Fruit fly (Drosophila melanogaster): ENCODE results near the gene PGS1.

DNA sequence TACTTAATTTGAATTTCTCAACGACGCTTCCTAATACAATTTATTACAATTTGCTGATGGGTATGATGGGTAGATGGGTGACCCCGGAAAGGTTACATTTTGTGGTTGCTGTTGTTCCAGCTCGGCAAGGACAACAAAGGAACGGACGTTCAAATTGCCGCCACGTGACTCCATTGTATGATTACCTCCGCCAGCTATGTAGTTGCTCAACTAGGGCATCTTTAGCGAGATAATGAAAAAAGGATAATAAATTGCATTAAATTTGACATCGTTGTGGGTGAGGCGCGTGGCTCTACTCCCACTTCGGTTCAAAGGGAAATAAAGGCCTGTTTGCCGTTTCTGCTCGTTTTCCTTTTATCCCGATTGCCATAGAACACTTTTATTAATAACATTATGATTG is 24.5 kb downstream of the PGS1 start:
- TF ChIP-seq lmd (GFP tag; IDR thresholded peaks at IDR 0.05) (no peak), HLHmδ (GFP tag; optimal IDR thresholded peaks at IDR 0.05) (no peak), z (GFP tag; IDR thresholded peaks at IDR 0.05) (no peak), pan (optimal IDR thresholded peaks at IDR 0.05) (no peak), pan (GFP tag; optimal IDR thresholded peaks at IDR 0.05 in 1 of 2, IDR thresholded peaks at IDR 0.05 in 1 of 2) (no peak), unpg (GFP tag; optimal IDR thresholded peaks at IDR 0.05) (no peak), nau (GFP tag; optimal IDR thresholded peaks at IDR 0.05) (no peak), CG6175 (GFP tag; IDR thresholded peaks at IDR 0.05) (no peak), unc-4 (GFP tag; IDR thresholded peaks at IDR 0.05; ENCODE audit: partially characterized antibody) (no peak), fd3F (GFP tag; optimal IDR thresholded peaks at IDR 0.05) (no peak), NFAT (GFP tag; IDR thresholded peaks at IDR 0.05) (no peak), slou (GFP tag; optimal IDR thresholded peaks at IDR 0.05) (no peak)
